Fruit fly (Drosophila melanogaster): ENCODE data around the gene alphaCOP.

DNA sequence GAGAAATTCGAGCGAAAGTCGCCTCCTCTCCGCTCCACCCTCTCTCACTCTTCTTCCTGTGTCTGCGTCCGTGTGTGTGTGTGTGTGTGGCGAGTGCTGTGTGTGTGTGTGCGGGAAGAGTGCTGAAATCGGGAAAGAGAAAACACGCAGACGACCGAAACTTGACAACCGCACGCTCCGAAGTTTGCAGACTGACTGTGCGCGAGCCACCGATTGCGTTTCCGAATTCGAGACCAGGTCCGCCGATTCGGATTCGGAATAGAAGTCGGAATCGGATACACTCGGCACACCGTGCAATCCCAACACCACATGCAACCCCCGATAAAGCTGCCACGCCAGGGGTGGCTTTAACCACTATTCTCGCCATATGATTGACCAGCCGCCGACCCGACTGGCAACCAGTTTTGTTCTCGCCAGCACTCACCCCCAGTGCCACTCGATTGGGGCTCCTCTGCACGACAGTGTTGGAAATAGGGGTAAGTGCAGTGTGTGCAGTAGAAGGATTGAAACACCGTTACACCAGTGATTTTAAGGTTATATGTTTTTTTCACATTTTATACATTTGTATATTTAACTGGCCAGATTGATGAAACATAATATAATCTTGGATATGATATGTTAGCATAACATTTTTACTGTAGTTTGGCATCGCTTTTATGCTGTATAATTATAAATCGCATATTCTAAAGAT lies 16.7 kb downstream of the alphaCOP start, which contains the start of gene CG13928:
- no peak for TF ChIP-seq CG10348 (GFP tag; IDR thresholded peaks at IDR 0.05)
- TF ChIP-seq CG34367 (tag; optimal IDR thresholded peaks at IDR 0.05) = no peak
- TF ChIP-seq CG9948 (tag; optimal IDR thresholded peaks at IDR 0.05) = no peak
